Worm (Caenorhabditis elegans): Measurements from ENCODE around the gene rsp-6.

ce11 chrIV:7794709-7795108 lies 3.7 kb upstream of the rsp-6 start, which contains the start of gene ntp-1:
- TF ChIP-seq flt-1 (GFP tag; IDR thresholded peaks at IDR 0.05), result no peak
- no peak for TF ChIP-seq med-1 (GFP tag; optimal IDR thresholded peaks at IDR 0.05; ENCODE audit: insufficient read depth)
- no peak for TF ChIP-seq klf-2 (GFP tag; conservative IDR thresholded peaks at IDR 0.05)
- TF ChIP-seq tab-1 (GFP tag; IDR thresholded peaks at IDR 0.05), result no peak
